Fruit fly (Drosophila melanogaster): Measurements from ENCODE around the gene CG9514.

CG9514 gene

dm6 chrX:14839739-14840347, 56.8 kb downstream of the CG9514 start:
- TF ChIP-seq EcR (GFP tag; optimal IDR thresholded peaks at IDR 0.05) (no peak), CG9948 (tag; optimal IDR thresholded peaks at IDR 0.05) (no peak), Snoo (tag; optimal IDR thresholded peaks at IDR 0.05) (no peak), gl (tag; optimal IDR thresholded peaks at IDR 0.05) (no peak), CG17806 (tag; optimal IDR thresholded peaks at IDR 0.05) (peak; percentile 6), CG15710 (tag; optimal IDR thresholded peaks at IDR 0.05) (no peak), CG12605 (GFP tag; IDR thresholded peaks at IDR 0.05) (peak; percentile 64), CG8159 (tag; optimal IDR thresholded peaks at IDR 0.05) (peak; percentile 27), CG4496 (GFP tag; IDR thresholded peaks at IDR 0.05) (peak; percentile 81), CG13204 (GFP tag; optimal IDR thresholded peaks at IDR 0.05) (no peak), fd96Ca (GFP tag; IDR thresholded peaks at IDR 0.05) (peak; percentile 68; the same call in 1 of the 3 replicates), CG8301 (tag; optimal IDR thresholded peaks at IDR 0.05) (peak; percentile 48), Ets98B (GFP tag; IDR thresholded peaks at IDR 0.05) (peak; percentile 20; the same call in 1 of the 2 replicates), CG14655 (GFP tag; optimal IDR thresholded peaks at IDR 0.05) (no peak), Pif1A (GFP tag; optimal IDR thresholded peaks at IDR 0.05) (no peak), CG34367 (tag; optimal IDR thresholded peaks at IDR 0.05) (peak; percentile 4), D1 (tag; optimal IDR thresholded peaks at IDR 0.05) (no peak), CG32121 (GFP tag; IDR thresholded peaks at IDR 0.05) (peak; percentile 57), CG10348 (GFP tag; IDR thresholded peaks at IDR 0.05) (no peak), Pif1B (GFP tag; optimal IDR thresholded peaks at IDR 0.05) (no peak), rn (GFP tag; IDR thresholded peaks at IDR 0.05) (0 out of 2 replicates have a peak, but pooled peaks have one; percentile 15)

dm6 chrX:14839047-14839446, 57.6 kb downstream of the CG9514 start, which contains the start of the genes CG32590 and Flo2:
CG32590 (minus strand) TSS chrX:14839106.
Flo2 (plus strand) TSS chrX:14839376.
- peak; percentile 77 for TF ChIP-seq Ets98B (GFP tag; IDR thresholded peaks at IDR 0.05)
- no peak for TF ChIP-seq gl (tag; optimal IDR thresholded peaks at IDR 0.05)
- TF ChIP-seq CG8301 (tag; optimal IDR thresholded peaks at IDR 0.05) = peak; percentile 16
- TF ChIP-seq CG14655 (GFP tag; optimal IDR thresholded peaks at IDR 0.05) = no peak
- TF ChIP-seq CG15710 (tag; optimal IDR thresholded peaks at IDR 0.05) = peak; percentile 60
- TF ChIP-seq CG32121 (GFP tag; IDR thresholded peaks at IDR 0.05) = peak; percentile 81
- TF ChIP-seq CG13204 (GFP tag; optimal IDR thresholded peaks at IDR 0.05) = no peak
- TF ChIP-seq fd96Ca (GFP tag; IDR thresholded peaks at IDR 0.05) = peak; percentile 72; the same call in 2 of the 3 replicates
- no peak for TF ChIP-seq CG10348 (GFP tag; IDR thresholded peaks at IDR 0.05)
- TF ChIP-seq rn (GFP tag; IDR thresholded peaks at IDR 0.05) = 0 out of 2 replicates have a peak, but pooled peaks have one; percentile 20
- no peak for TF ChIP-seq Pif1B (GFP tag; optimal IDR thresholded peaks at IDR 0.05)
- TF ChIP-seq Pif1A (GFP tag; optimal IDR thresholded peaks at IDR 0.05) = peak; percentile 51
- peak; percentile 33 for TF ChIP-seq CG8159 (tag; optimal IDR thresholded peaks at IDR 0.05)
- peak; percentile 46 for TF ChIP-seq CG17806 (tag; optimal IDR thresholded peaks at IDR 0.05)
- TF ChIP-seq Snoo (tag; optimal IDR thresholded peaks at IDR 0.05) = peak; percentile 10
- peak; percentile 50 for TF ChIP-seq CG34367 (tag; optimal IDR thresholded peaks at IDR 0.05)
- TF ChIP-seq EcR (GFP tag; optimal IDR thresholded peaks at IDR 0.05) = no peak
- TF ChIP-seq CG4496 (GFP tag; IDR thresholded peaks at IDR 0.05) = peak; percentile 80
- TF ChIP-seq CG9948 (tag; optimal IDR thresholded peaks at IDR 0.05) = peak; percentile 38
- TF ChIP-seq CG12605 (GFP tag; IDR thresholded peaks at IDR 0.05) = peak; percentile 36

- no peak for TF ChIP-seq fd96Ca (GFP tag; IDR thresholded peaks at IDR 0.05)
- no peak for TF ChIP-seq CG34367 (tag; optimal IDR thresholded peaks at IDR 0.05)
- TF ChIP-seq Ets98B (GFP tag; IDR thresholded peaks at IDR 0.05) = no peak
Observed at dm6 chrX:14837983-14838382, 58.7 kb downstream of the CG9514 start, which contains the start of gene Grx5. Grx5 (minus strand) TSS chrX:14838198.

- TF ChIP-seq CG34367 (tag; optimal IDR thresholded peaks at IDR 0.05) (no peak), Snoo (tag; optimal IDR thresholded peaks at IDR 0.05) (no peak), CG4496 (GFP tag; IDR thresholded peaks at IDR 0.05) (no peak), CG8301 (tag; optimal IDR thresholded peaks at IDR 0.05) (no peak), Pif1B (GFP tag; optimal IDR thresholded peaks at IDR 0.05) (no peak)
Observed at dm6 chrX:14836425-14836824, 60.3 kb downstream of the CG9514 start, which contains the start of gene CG14410. CG14410 (plus strand) TSS chrX:14836725.
